Worm (Caenorhabditis elegans) whole organism, early embryonic: ENCODE results near the gene srr-9.

Source experiments
- B0310.2 ChIP-seq: sonication (generic microtip); optimal IDR thresholded peaks from 2 replicates; lab custom pipeline; 2016; ENCODE audit warnings: mild to moderate bottlenecking, missing genetic modification characterization, missing compliant biosample characterization
- F13C5.2 ChIP-seq: sonication (generic microtip); optimal IDR thresholded peaks from 2 replicates; lab custom pipeline; 2017; ENCODE audit warnings: mild to moderate bottlenecking, missing genetic modification characterization, inconsistent platforms, missing compliant biosample characterization
- aly-1 ChIP-seq: sonication (generic microtip); optimal IDR thresholded peaks from 2 replicates; lab custom pipeline; 2016; ENCODE audit warnings: missing genetic modification characterization, missing compliant biosample characterization
- ama-1 ChIP-seq: fragments of 150-350 bp; optimal IDR thresholded peaks from 2 replicates; lab custom pipeline; 2014
- ceh-13 ChIP-seq: fragments of 200-800 bp; sonication (Bioruptor generic); optimal IDR thresholded peaks from 2 replicates; lab custom pipeline; 2018; ENCODE audit warnings: mild to moderate bottlenecking, missing genetic modification characterization, missing compliant biosample characterization
- ceh-36 ChIP-seq: sonication (generic microtip); optimal IDR thresholded peaks from 2 replicates; lab custom pipeline; 2016; ENCODE audit warnings: missing genetic modification characterization, inconsistent platforms, missing compliant biosample characterization
- ets-7 ChIP-seq: sonication (generic microtip); optimal IDR thresholded peaks from 2 replicates; lab custom pipeline; 2016; ENCODE audit warnings: missing genotype, missing genetic modification characterization, missing compliant biosample characterization
- flt-1 ChIP-seq: fragments of 200-800 bp; sonication (Bioruptor generic); IDR thresholded peaks from 2 replicates; pipeline ENCODE4 v1.3.6; 2022; ENCODE audit warnings: missing genetic modification characterization, missing compliant biosample characterization
- hmbx-1 ChIP-seq: sonication (generic microtip); optimal IDR thresholded peaks from 2 replicates; lab custom pipeline; 2016; ENCODE audit warnings: mild to moderate bottlenecking, missing genetic modification characterization, missing compliant biosample characterization
- hmg-4 ChIP-seq: fragments of 200-800 bp; sonication (Bioruptor generic); optimal IDR thresholded peaks from 2 replicates; lab custom pipeline; 2018; ENCODE audit warnings: mild to moderate bottlenecking, missing genetic modification characterization, missing compliant biosample characterization
- hnd-1 ChIP-seq: sonication (generic microtip); optimal IDR thresholded peaks from 2 replicates; lab custom pipeline; 2016; ENCODE audit warnings: missing genetic modification characterization, missing compliant biosample characterization
- pes-1 ChIP-seq: fragments of 200-800 bp; sonication (Bioruptor generic); IDR thresholded peaks from 2 replicates; pipeline ENCODE4 v1.3.6; 2022; ENCODE audit warnings: missing genetic modification reagents, missing genetic modification characterization, missing compliant biosample characterization
- scrt-1 ChIP-seq: fragments of 200-800 bp; sonication (Bioruptor generic); IDR thresholded peaks from 2 replicates; pipeline ENCODE4 v1.3.6; 2022; ENCODE audit warnings: missing genetic modification characterization, missing compliant biosample characterization
- sea-1 ChIP-seq: fragments of 200-800 bp; sonication (Bioruptor generic); conservative IDR thresholded peaks from 2 replicates; pipeline ENCODE4 v1.3.6; 2022; ENCODE audit warnings: missing genetic modification characterization, missing compliant biosample characterization
- tbx-11 ChIP-seq: fragments of 200-800 bp; sonication (Bioruptor generic); IDR thresholded peaks from 2 replicates; pipeline ENCODE4 v1.3.6; 2022; ENCODE audit warnings: missing genetic modification characterization, missing compliant biosample characterization
- tbx-37 ChIP-seq: fragments of 200-800 bp; sonication (Bioruptor generic); conservative IDR thresholded peaks from 2 replicates; pipeline ENCODE4 v1.3.6; 2022; ENCODE audit warnings: missing genetic modification reagents, missing genetic modification characterization, missing compliant biosample characterization
- tra-4 ChIP-seq: sonication (generic microtip); optimal IDR thresholded peaks from 2 replicates; lab custom pipeline; 2017; ENCODE audit warnings: missing genetic modification characterization, missing compliant biosample characterization

Gene srr-9

DNA sequence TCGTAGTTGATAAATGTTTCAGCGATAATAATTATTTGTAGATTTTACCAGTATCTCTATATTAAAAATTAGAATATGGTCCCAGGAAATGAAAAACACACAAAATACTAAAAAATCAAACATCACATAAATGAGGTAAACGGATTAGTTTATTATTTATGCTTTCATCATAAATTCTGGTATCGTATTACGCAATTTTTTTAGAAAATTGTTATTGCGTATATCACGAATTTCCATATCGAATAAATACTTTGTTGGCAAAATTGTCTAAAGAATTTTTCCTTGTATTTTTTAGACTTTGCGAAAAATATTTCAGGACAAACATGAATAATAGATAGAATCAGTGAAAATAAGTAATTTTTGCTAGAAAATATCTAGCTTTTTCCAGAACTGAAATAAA lies 11.6 kb upstream of the srr-9 start:
- no peak for TF ChIP-seq aly-1 (tag; lab: Kevin White, UChicago)

DNA sequence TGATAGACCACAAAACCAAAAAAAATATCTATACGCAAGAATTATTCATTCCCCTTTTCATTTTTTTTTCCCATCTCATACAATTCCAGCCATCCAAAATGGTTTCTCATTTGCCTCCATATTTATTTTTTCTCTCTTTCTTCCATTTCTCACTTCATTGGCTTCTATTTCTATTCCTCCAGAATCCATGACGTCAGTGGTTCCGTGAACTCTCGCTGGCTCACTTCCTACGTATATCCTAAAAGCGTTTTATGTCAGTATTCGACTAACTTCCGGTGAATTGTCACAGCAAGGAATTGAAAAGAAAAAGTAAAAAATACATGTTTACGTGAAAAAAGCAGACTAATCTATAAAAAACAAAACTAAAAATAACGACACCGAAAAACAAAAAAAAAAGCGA lies 10.9 kb upstream of the srr-9 start:
- TF ChIP-seq tra-4 (tag; lab: Kevin White, UChicago), result no peak
- no peak for TF ChIP-seq ceh-13 (GFP tag; lab: Kevin White, UChicago)
- no peak for TF ChIP-seq ama-1
- no peak for TF ChIP-seq F13C5.2 (tag; lab: Kevin White, UChicago)
- no peak for TF ChIP-seq hnd-1 (tag; lab: Kevin White, UChicago)
- TF ChIP-seq ceh-36 (tag; lab: Kevin White, UChicago), result no peak
- TF ChIP-seq sea-1 (GFP tag; lab: Robert Waterston, UW), result no peak
- TF ChIP-seq tbx-37 (GFP tag; lab: Robert Waterston, UW), result no peak
- no peak for TF ChIP-seq aly-1 (tag; lab: Kevin White, UChicago)
- TF ChIP-seq hmbx-1 (tag; lab: Kevin White, UChicago), result no peak
- TF ChIP-seq hmg-4 (GFP tag; lab: Kevin White, UChicago), result no peak
- TF ChIP-seq B0310.2, result no peak
- no peak for TF ChIP-seq tbx-11 (GFP tag; lab: Robert Waterston, UW)
- no peak for TF ChIP-seq scrt-1
- TF ChIP-seq pes-1, result no peak
- no peak for TF ChIP-seq ets-7
- no peak for TF ChIP-seq flt-1

DNA sequence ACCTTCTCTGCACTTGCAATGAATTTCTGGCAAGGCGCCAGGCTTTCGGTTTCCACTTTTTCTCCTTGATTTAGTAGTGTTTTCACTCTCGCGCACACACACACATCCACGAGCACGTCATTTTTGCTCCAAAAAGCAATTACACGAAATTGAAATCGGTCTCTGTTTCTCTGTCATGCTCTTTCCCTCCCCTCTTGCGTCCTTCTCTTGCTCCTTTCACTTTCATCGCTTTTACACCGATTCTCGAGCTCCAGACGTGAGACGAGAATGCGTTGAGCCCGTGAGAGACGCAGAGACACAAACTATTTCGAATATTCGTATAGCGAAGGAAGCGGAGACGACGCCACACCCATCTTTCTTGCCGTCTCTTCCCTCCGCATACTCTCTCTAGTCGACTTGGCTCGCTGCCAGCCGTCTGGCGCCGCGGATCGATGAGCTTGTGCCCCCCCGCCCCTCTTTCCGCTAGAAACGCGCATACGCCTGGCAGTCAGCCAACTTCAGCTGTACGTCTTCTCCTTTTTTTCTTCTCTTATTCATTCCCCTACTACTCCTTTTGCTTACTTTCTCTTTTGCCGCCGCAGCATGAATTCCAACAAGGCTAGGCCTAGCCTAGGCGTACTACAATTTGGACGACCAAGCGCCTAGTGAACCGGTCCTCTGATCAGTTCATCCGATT lies 9.7 kb upstream of the srr-9 start:
- no peak for TF ChIP-seq hnd-1 (tag; lab: Kevin White, UChicago)
- TF ChIP-seq tbx-37 (GFP tag; lab: Robert Waterston, UW), result no peak
- no peak for TF ChIP-seq flt-1

DNA sequence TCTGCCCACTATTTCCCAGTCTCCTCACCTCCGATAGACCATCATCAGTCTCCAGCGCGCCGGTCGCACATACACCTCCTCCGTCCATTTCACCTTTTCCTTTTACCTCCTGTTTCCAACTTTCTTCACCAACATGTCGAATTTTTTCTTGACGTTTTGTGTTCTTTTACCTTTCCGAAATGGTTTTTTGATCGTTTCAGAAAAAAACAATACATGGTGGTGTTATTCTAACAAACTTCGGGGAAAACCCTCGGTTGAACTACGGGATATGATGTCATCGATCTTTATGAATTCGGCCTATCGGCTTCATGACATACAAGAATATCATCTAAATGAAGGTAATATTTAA lies 9.2 kb upstream of the srr-9 start, which contains the start of gene Y97E10C.1:
TSS of gene Y97E10C.1 (plus strand) at position 201 of the 349 bp plus-strand sequence.
- TF ChIP-seq F13C5.2 (tag; lab: Kevin White, UChicago) (no peak), ets-7 (no peak)

DNA sequence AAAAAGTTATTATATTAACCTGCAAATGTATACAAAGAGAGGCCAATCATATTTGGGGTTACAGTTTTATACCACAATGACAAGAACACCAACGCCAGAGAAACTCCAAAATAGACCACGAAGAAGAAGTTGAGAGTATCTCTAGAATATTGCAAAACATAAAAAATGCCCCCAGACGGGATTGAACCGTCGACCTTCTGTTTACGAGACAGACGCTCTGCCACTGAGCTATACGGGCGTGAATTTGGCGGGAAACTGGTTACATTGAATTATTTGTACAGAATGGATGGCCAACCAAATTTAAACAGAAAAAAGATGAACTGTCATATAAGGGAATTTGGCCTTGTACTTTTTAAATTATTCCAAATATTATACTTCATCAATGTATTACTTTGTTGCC lies 7.3 kb upstream of the srr-9 start:
- TF ChIP-seq pes-1 (peak; percentile 37; the same call in 1 of the 2 replicates), aly-1 (tag; lab: Kevin White, UChicago) (no peak), tra-4 (tag; lab: Kevin White, UChicago) (no peak), sea-1 (GFP tag; lab: Robert Waterston, UW) (no peak), hmbx-1 (tag; lab: Kevin White, UChicago) (no peak), flt-1 (no peak), tbx-11 (GFP tag; lab: Robert Waterston, UW) (no peak), ceh-13 (GFP tag; lab: Kevin White, UChicago) (no peak), ceh-36 (tag; lab: Kevin White, UChicago) (peak; percentile 25), tbx-37 (GFP tag; lab: Robert Waterston, UW) (0 out of 2 replicates have a peak, but pooled peaks have one; percentile 18), F13C5.2 (tag; lab: Kevin White, UChicago) (no peak), hnd-1 (tag; lab: Kevin White, UChicago) (no peak), ets-7 (no peak), scrt-1 (no peak), hmg-4 (GFP tag; lab: Kevin White, UChicago) (no peak), ama-1 (no peak), B0310.2 (peak; percentile 8)

DNA sequence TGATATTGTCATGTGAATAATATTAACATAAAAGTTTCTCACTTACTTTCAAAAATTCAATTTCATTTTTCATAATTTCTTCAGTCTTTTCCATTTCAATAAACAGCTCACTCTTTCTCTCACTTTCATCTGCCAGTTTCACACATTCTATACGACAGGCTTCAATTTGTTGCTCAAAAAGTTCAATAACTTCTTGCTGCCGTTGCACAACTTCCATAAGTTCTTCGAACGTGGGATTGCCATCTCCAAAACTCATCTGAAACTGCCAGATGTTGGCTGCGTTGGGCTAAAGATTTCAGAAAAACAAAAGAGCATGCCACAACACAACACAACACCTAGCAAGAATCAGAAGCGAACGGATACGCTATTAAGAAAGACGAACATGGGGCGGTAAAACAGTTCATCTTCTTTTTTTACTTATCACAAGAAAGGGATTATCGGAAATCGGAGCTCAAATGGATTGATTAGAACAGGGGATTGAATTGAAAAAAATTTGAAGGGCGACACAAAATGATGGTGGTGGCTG lies 4.5 kb upstream of the srr-9 start:
- no peak for TF ChIP-seq ceh-13 (GFP tag; lab: Kevin White, UChicago)
- no peak for TF ChIP-seq pes-1
- TF ChIP-seq flt-1, result no peak
- no peak for TF ChIP-seq hmbx-1 (tag; lab: Kevin White, UChicago)
- no peak for TF ChIP-seq B0310.2
- TF ChIP-seq hnd-1 (tag; lab: Kevin White, UChicago), result no peak
- TF ChIP-seq tbx-11 (GFP tag; lab: Robert Waterston, UW), result no peak
- no peak for TF ChIP-seq ceh-36 (tag; lab: Kevin White, UChicago)
- TF ChIP-seq tra-4 (tag; lab: Kevin White, UChicago), result no peak
- no peak for TF ChIP-seq scrt-1
- no peak for TF ChIP-seq aly-1 (tag; lab: Kevin White, UChicago)
- no peak for TF ChIP-seq tbx-37 (GFP tag; lab: Robert Waterston, UW)
- no peak for TF ChIP-seq ama-1
- no peak for TF ChIP-seq ets-7
- no peak for TF ChIP-seq F13C5.2 (tag; lab: Kevin White, UChicago)
- no peak for TF ChIP-seq hmg-4 (GFP tag; lab: Kevin White, UChicago)
- TF ChIP-seq sea-1 (GFP tag; lab: Robert Waterston, UW), result no peak

- no peak for TF ChIP-seq flt-1
- peak; percentile 63 for TF ChIP-seq F13C5.2 (tag; lab: Kevin White, UChicago)
Measured at ce11 chrV:7734909-7735308, 2.9 kb upstream of the srr-9 start, which contains the start of gene clic-1. clic-1 (minus strand) TSS chrV:7734911.

ce11 chrV:7735319-7735718 lies 2.5 kb upstream of the srr-9 start, which contains the start of gene srr-10:
srr-10 (plus strand) TSS chrV:7735619.
- TF ChIP-seq flt-1 (no peak), hnd-1 (tag; lab: Kevin White, UChicago) (no peak), pes-1 (no peak), F13C5.2 (tag; lab: Kevin White, UChicago) (no peak), ceh-13 (GFP tag; lab: Kevin White, UChicago) (no peak), tbx-11 (GFP tag; lab: Robert Waterston, UW) (no peak), scrt-1 (no peak), hmg-4 (GFP tag; lab: Kevin White, UChicago) (no peak), B0310.2 (no peak), aly-1 (tag; lab: Kevin White, UChicago) (no peak), tra-4 (tag; lab: Kevin White, UChicago) (no peak)
